Worm (Caenorhabditis elegans) whole organism, young adult: ENCODE measurements around the gene C15H7.3.

Experiments
- B0019.2 ChIP-seq: fragments of 200-800 bp; sonication (Bioruptor generic); conservative IDR thresholded peaks from 2 replicates; pipeline ENCODE4 v1.3.6; 2022; ENCODE audit warnings: missing genetic modification reagents, missing genetic modification characterization, missing compliant biosample characterization
- B0336.3 ChIP-seq: fragments of 200-800 bp; sonication (Bioruptor generic); IDR thresholded peaks from 2 replicates; pipeline ENCODE4 v1.3.6; 2022; ENCODE audit warnings: missing genetic modification characterization, missing compliant biosample characterization
- D2030.7 ChIP-seq: fragments of 200-800 bp; sonication (Bioruptor generic); IDR thresholded peaks from 2 replicates; pipeline ENCODE4 v1.3.6; 2022; ENCODE audit warnings: missing genetic modification reagents, missing genetic modification characterization, missing compliant biosample characterization
- F23B12.7 ChIP-seq: sonication (generic microtip); optimal IDR thresholded peaks from 2 replicates; lab custom pipeline; 2017; ENCODE audit warnings: missing genetic modification characterization, mild to moderate bottlenecking, missing compliant biosample characterization, antibody characterized with exemption, moderate library complexity; ENCODE audit not compliant: insufficient read depth
- F49E8.2 ChIP-seq: sonication (generic microtip); optimal IDR thresholded peaks from 3 replicates; lab custom pipeline; 2017; ENCODE audit warnings: missing genetic modification characterization, mild to moderate bottlenecking, missing compliant biosample characterization, antibody characterized with exemption, moderate library complexity; ENCODE audit not compliant: insufficient read depth
- F52B5.7 ChIP-seq: sonication (generic microtip); optimal IDR thresholded peaks from 2 replicates; lab custom pipeline; 2016; ENCODE audit warnings: mild to moderate bottlenecking, missing genetic modification characterization, missing compliant biosample characterization
- F55B11.4 ChIP-seq: sonication (generic microtip); optimal IDR thresholded peaks from 2 replicates; lab custom pipeline; 2016; ENCODE audit warnings: missing compliant biosample characterization, missing genetic modification characterization, borderline replicate concordance; ENCODE audit not compliant: insufficient read depth
- F57A8.1 ChIP-seq: fragments of 200-800 bp; sonication (Bioruptor generic); optimal IDR thresholded peaks from 2 replicates; lab custom pipeline; 2018; ENCODE audit warnings: mild to moderate bottlenecking, missing genetic modification characterization, moderate library complexity, missing compliant biosample characterization
- K12H6.12 ChIP-seq: fragments of 200-800 bp; sonication (Bioruptor generic); optimal IDR thresholded peaks from 2 replicates; lab custom pipeline; 2018; ENCODE audit warnings: mild to moderate bottlenecking, missing genetic modification characterization, missing compliant biosample characterization
- T07F8.4 ChIP-seq: sonication (generic microtip); optimal IDR thresholded peaks from 2 replicates; lab custom pipeline; 2016; ENCODE audit warnings: mild to moderate bottlenecking, missing genetic modification characterization, moderate library complexity, missing compliant biosample characterization
- Y53F4B.3 ChIP-seq: fragments of 200-800 bp; sonication (Bioruptor generic); IDR thresholded peaks from 2 replicates; pipeline ENCODE4 v1.3.6; 2022; ENCODE audit warnings: missing genetic modification reagents, missing genetic modification characterization, missing compliant biosample characterization
- Y56A3A.18 ChIP-seq: fragments of 200-800 bp; sonication (Bioruptor generic); IDR thresholded peaks from 2 replicates; pipeline ENCODE4 v1.3.6; 2022; ENCODE audit warnings: missing genetic modification reagents, missing genetic modification characterization, missing compliant biosample characterization
- aptf-3 ChIP-seq: fragments of 200-800 bp; sonication (Bioruptor generic); IDR thresholded peaks from 2 replicates; pipeline ENCODE4 v1.3.6; 2022; ENCODE audit warnings: missing genetic modification characterization, missing compliant biosample characterization
- cebp-1 ChIP-seq, 2 experiments: fragments of 200-800 bp in 1 of 2; sonication (Bioruptor generic) in 1 of 2; sonication (generic microtip) in 1 of 2; IDR thresholded peaks in 1 of 2; optimal IDR thresholded peaks in 1 of 2; 2 replicates each; pipeline versions ENCODE4 v1.3.6 to Lab custom; 2017 to 2022; ENCODE audit warnings: missing compliant biosample characterization in 2 of 2, missing genetic modification characterization in 2 of 2, mild to moderate bottlenecking in 1 of 2, missing genetic modification reagents in 1 of 2, moderate library complexity in 1 of 2
- dox-1 ChIP-seq: fragments of 200-800 bp; sonication (Bioruptor generic); IDR thresholded peaks from 2 replicates; pipeline ENCODE4 v1.3.6; 2022; ENCODE audit warnings: missing genetic modification reagents, missing genetic modification characterization, missing compliant biosample characterization
- dpff-1 ChIP-seq: sonication (generic microtip); optimal IDR thresholded peaks from 2 replicates; lab custom pipeline; 2017; ENCODE audit warnings: mild to moderate bottlenecking, missing genetic modification characterization, missing compliant biosample characterization
- fkh-3 ChIP-seq: sonication (generic microtip); optimal IDR thresholded peaks from 2 replicates; lab custom pipeline; 2016; ENCODE audit warnings: mild to moderate bottlenecking, missing genetic modification characterization, missing compliant biosample characterization
- hsf-1 ChIP-seq: fragments of 200-800 bp; sonication (Bioruptor generic); IDR thresholded peaks from 2 replicates; pipeline ENCODE4 v1.3.6; 2022; ENCODE audit warnings: missing genetic modification reagents, missing genetic modification characterization, missing compliant biosample characterization
- lag-1 ChIP-seq: fragments of 200-800 bp; sonication (Bioruptor generic); IDR thresholded peaks from 2 replicates; pipeline ENCODE4 v1.3.6; 2022; ENCODE audit warnings: missing genetic modification reagents, missing genetic modification characterization, missing compliant biosample characterization
- let-526 ChIP-seq: fragments of 200-800 bp; sonication (Bioruptor generic); IDR thresholded peaks from 2 replicates; pipeline ENCODE4 v1.3.6; 2022; ENCODE audit warnings: missing genetic modification reagents, missing genetic modification characterization, missing compliant biosample characterization
- lin-35 ChIP-seq, 3 experiments: fragments of 150-350 bp in 2 of 3; sonication (generic microtip) in 1 of 3; optimal IDR thresholded peaks; 2 replicates each; lab custom pipeline; 2014 to 2018; ENCODE audit warnings: missing biosample characterization in 3 of 3, missing genetic modification characterization in 3 of 3, missing genetic modification reagents in 3 of 3
- mel-28 ChIP-seq: sonication (generic microtip); optimal IDR thresholded peaks from 2 replicates; lab custom pipeline; 2016; ENCODE audit warnings: borderline replicate concordance, mild to moderate bottlenecking, missing genetic modification characterization, missing compliant biosample characterization
- nfya-2 ChIP-seq: fragments of 200-800 bp; sonication (Bioruptor generic); IDR thresholded peaks from 2 replicates; pipeline ENCODE4 v1.3.6; 2022; ENCODE audit warnings: missing genetic modification reagents, missing genetic modification characterization, missing compliant biosample characterization
- nfyb-1 ChIP-seq: fragments of 200-800 bp; sonication (Bioruptor generic); IDR thresholded peaks from 2 replicates; pipeline ENCODE4 v1.3.6; 2022; ENCODE audit warnings: missing genetic modification reagents, missing genetic modification characterization, missing compliant biosample characterization
- nhr-179 ChIP-seq: sonication (generic microtip); optimal IDR thresholded peaks from 2 replicates; lab custom pipeline; 2016; ENCODE audit warnings: mild to moderate bottlenecking, missing genetic modification characterization, missing compliant biosample characterization
- nhr-27 ChIP-seq: fragments of 200-800 bp; sonication (Bioruptor generic); optimal IDR thresholded peaks from 2 replicates; lab custom pipeline; 2018; ENCODE audit warnings: mild to moderate bottlenecking, missing genetic modification characterization, moderate library complexity, missing compliant biosample characterization
- nhr-80 ChIP-seq: sonication (generic microtip); optimal IDR thresholded peaks from 2 replicates; lab custom pipeline; 2016; ENCODE audit warnings: missing genetic modification characterization, missing compliant biosample characterization
- repo-1 ChIP-seq: sonication (generic microtip); optimal IDR thresholded peaks from 2 replicates; lab custom pipeline; 2017; ENCODE audit warnings: mild to moderate bottlenecking, missing genetic modification characterization, missing compliant biosample characterization
- sdz-38 ChIP-seq: sonication (generic microtip); optimal IDR thresholded peaks from 2 replicates; lab custom pipeline; 2016; ENCODE audit warnings: missing genotype, missing genetic modification characterization, missing compliant biosample characterization
- snpc-1.3 ChIP-seq: sonication (generic microtip); optimal IDR thresholded peaks from 2 replicates; lab custom pipeline; 2017; ENCODE audit warnings: missing genetic modification characterization, mild to moderate bottlenecking, missing compliant biosample characterization, antibody characterized with exemption, moderate library complexity, missing genotype, missing genetic modification reagents; ENCODE audit not compliant: insufficient read depth
- snpc-3.4 ChIP-seq: sonication (generic microtip); optimal IDR thresholded peaks from 2 replicates; lab custom pipeline; 2017; ENCODE audit warnings: missing genetic modification characterization, mild to moderate bottlenecking, missing compliant biosample characterization, antibody characterized with exemption, moderate library complexity, missing genotype, missing genetic modification reagents
- tbp1 ChIP-seq: fragments of 200-800 bp; sonication (Bioruptor generic); optimal IDR thresholded peaks from 2 replicates; lab custom pipeline; 2018; ENCODE audit warnings: mild to moderate bottlenecking, missing genetic modification characterization, missing compliant biosample characterization
- unc-62 ChIP-seq: fragments of 150-350 bp; optimal IDR thresholded peaks from 2 replicates; lab custom pipeline; 2014; ENCODE audit warnings: missing biosample characterization, missing genetic modification reagents, missing genetic modification characterization
- zfh-2 ChIP-seq: fragments of 200-800 bp; sonication (Bioruptor generic); conservative IDR thresholded peaks from 2 replicates; pipeline ENCODE4 v1.3.6; 2022; ENCODE audit warnings: missing genetic modification reagents, missing genetic modification characterization, missing compliant biosample characterization
- ztf-22 ChIP-seq: fragments of 200-800 bp; sonication (Bioruptor generic); optimal IDR thresholded peaks from 2 replicates; lab custom pipeline; 2018; ENCODE audit warnings: mild to moderate bottlenecking, missing genetic modification characterization, moderate library complexity, missing compliant biosample characterization
- ztf-28 ChIP-seq: fragments of 200-800 bp; sonication (Bioruptor generic); IDR thresholded peaks from 2 replicates; pipeline ENCODE4 v1.3.6; 2022; ENCODE audit warnings: missing genetic modification reagents, missing genetic modification characterization, missing compliant biosample characterization

C15H7.3 gene

DNA sequence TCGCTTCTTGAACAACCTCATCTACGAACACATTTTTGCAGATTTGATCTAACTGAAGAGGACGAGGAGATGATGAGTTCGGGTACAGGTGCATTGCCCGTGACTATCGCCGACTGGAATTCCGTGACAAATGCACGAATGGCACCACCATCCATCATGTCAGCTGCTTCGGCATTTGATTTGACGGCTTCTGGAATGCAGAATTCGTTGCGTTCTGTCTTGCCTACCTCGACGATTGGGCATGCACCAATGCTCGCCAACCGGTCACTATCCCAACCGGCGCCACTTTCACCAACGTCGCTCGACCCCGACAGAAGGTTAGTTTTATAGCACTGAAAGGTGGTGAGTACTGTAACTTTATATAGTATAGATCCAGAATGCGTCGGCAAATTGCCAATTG is 28.3 kb downstream of the C15H7.3 start:
- TF ChIP-seq sdz-38 = no peak
- peak; percentile 46; the same call in 1 of the 2 replicates for TF ChIP-seq zfh-2 (GFP tag; lab: Robert Waterston, UW)
- no peak for TF ChIP-seq lag-1 (GFP tag; lab: Robert Waterston, UW)
- TF ChIP-seq let-526 (GFP tag; lab: Robert Waterston, UW) = no peak
- no peak for TF ChIP-seq F49E8.2 (tag; lab: Kevin White, UChicago)
- peak; percentile 59 for TF ChIP-seq repo-1
- no peak for TF ChIP-seq snpc-3.4 (tag; lab: Kevin White, UChicago)
- no peak for TF ChIP-seq D2030.7 (GFP tag; lab: Robert Waterston, UW)
- TF ChIP-seq hsf-1 (GFP tag; lab: Robert Waterston, UW) = no peak
- TF ChIP-seq fkh-3 (tag; lab: Kevin White, UChicago) = no peak
- TF ChIP-seq nfya-2 = no peak
- TF ChIP-seq dpff-1 (tag; lab: Kevin White, UChicago) = no peak
- no peak for TF ChIP-seq F23B12.7
- TF ChIP-seq nhr-179 (tag; lab: Kevin White, UChicago) = no peak
- no peak for TF ChIP-seq snpc-1.3 (tag; lab: Kevin White, UChicago)
- TF ChIP-seq dox-1 (GFP tag; lab: Robert Waterston, UW) = peak; percentile 21; the same call in 1 of the 2 replicates
- TF ChIP-seq F57A8.1 (GFP tag; lab: Kevin White, UChicago) = no peak
- TF ChIP-seq Y53F4B.3 (GFP tag; lab: Robert Waterston, UW) = no peak
- no peak for TF ChIP-seq nhr-27
- TF ChIP-seq aptf-3 = no peak
- TF ChIP-seq K12H6.12 (tag; lab: Kevin White, UChicago) = peak; percentile 2
- TF ChIP-seq ztf-22 (GFP tag; lab: Kevin White, UChicago) = no peak
- no peak for TF ChIP-seq B0019.2 (GFP tag; lab: Robert Waterston, UW)
- TF ChIP-seq F55B11.4 (tag; lab: Kevin White, UChicago) = no peak
- 0 out of 2 replicates have a peak, but pooled peaks have one; percentile 47 for TF ChIP-seq ztf-28 (GFP tag; lab: Robert Waterston, UW)
- peak; percentile 47 for TF ChIP-seq F52B5.7 (tag; lab: Kevin White, UChicago)

DNA sequence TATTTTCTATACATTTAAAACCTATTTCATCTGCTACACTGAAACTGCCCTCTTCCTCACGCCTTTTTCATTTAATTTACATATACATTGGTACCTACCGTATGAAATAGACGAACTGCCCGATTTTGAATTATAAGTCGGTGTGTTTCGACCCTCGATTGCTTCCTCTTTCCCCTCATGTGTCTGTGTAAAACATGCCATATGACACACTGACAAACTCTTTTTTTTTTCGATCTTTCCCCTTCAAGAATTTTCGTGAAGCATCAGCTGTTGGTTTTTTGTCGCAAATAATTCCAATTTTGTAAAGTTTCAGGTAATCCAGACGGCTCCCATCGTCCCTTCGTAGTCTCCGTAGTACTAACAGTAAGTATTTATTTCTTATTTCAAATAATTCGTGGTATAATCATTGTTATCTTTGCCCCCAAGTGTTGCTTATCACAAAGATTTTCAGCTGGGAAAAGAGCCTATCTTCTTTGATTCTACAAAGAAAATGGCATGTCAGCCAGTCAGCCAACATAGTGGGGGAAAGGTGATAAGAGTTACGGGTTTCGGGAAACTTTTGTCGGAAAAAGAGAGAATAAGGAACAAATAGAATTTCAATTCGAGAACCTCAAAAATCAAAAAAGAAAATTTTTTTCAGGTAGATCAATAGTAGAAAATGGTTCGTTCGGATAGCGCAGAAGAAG is 29.8 kb downstream of the C15H7.3 start:
- peak; percentile 81 for TF ChIP-seq nhr-80 (tag; lab: Kevin White, UChicago)
- TF ChIP-seq cebp-1 (GFP tag; IDR thresholded peaks at IDR 0.05; lab: Robert Waterston, UW) = no peak
- peak; percentile 12 for TF ChIP-seq cebp-1 (tag; optimal IDR thresholded peaks at IDR 0.05; lab: Kevin White, UChicago)
- no peak for TF ChIP-seq unc-62 (GFP tag; lab: Kevin White, UChicago)
- TF ChIP-seq lin-35 (GFP tag; optimal IDR thresholded peaks at IDR 0.05; lab: Kevin White, UChicago) = peak in 1 of 3 experiments; percentile 4
- peak; percentile 4 for TF ChIP-seq tbp1 (GFP tag; lab: Kevin White, UChicago)
- TF ChIP-seq T07F8.4 (tag; lab: Kevin White, UChicago) = no peak
- TF ChIP-seq mel-28 (tag; lab: Kevin White, UChicago) = no peak
- 0 out of 2 replicates have a peak, but pooled peaks have one; percentile 12 for TF ChIP-seq B0336.3 (GFP tag; lab: Robert Waterston, UW)
- 0 out of 2 replicates have a peak, but pooled peaks have one; percentile 19 for TF ChIP-seq nfyb-1 (GFP tag; lab: Robert Waterston, UW)
- 0 out of 2 replicates have a peak, but pooled peaks have one; percentile 23 for TF ChIP-seq Y56A3A.18
